Worm (Caenorhabditis elegans) whole organism, late embryonic: Measurements from ENCODE around the gene set-19.

Experiments
- F13H6.1 ChIP-seq: sonication (generic microtip); optimal IDR thresholded peaks from 2 replicates; lab custom pipeline; 2016; ENCODE audit warnings: missing genetic modification characterization, missing compliant biosample characterization
- K02D7.2 ChIP-seq: sonication (generic microtip); optimal IDR thresholded peaks from 2 replicates; lab custom pipeline; 2017; ENCODE audit warnings: mild to moderate bottlenecking, missing genetic modification characterization, missing compliant biosample characterization
- K09A11.1 ChIP-seq: sonication (generic microtip); optimal IDR thresholded peaks from 2 replicates; lab custom pipeline; 2017; ENCODE audit warnings: antibody characterized with exemption, mild to moderate bottlenecking, missing genetic modification characterization, missing compliant biosample characterization; ENCODE audit not compliant: insufficient read depth
- ceh-19 ChIP-seq: fragments of 200-800 bp; sonication (Bioruptor generic); optimal IDR thresholded peaks from 2 replicates; lab custom pipeline; 2018; ENCODE audit warnings: mild to moderate bottlenecking, missing genetic modification characterization, missing compliant biosample characterization
- ceh-22 ChIP-seq: sonication (generic microtip); optimal IDR thresholded peaks from 2 replicates; lab custom pipeline; 2017; ENCODE audit warnings: missing biosample characterization, missing genetic modification characterization
- ceh-24 ChIP-seq: sonication (generic microtip); optimal IDR thresholded peaks from 2 replicates; lab custom pipeline; 2016; ENCODE audit warnings: mild to moderate bottlenecking, missing genetic modification characterization, missing compliant biosample characterization
- ceh-30 ChIP-seq: fragments of 150-350 bp; optimal IDR thresholded peaks from 2 replicates; lab custom pipeline; 2014; ENCODE audit warnings: missing biosample characterization, missing genetic modification characterization
- ceh-34 ChIP-seq: sonication (generic microtip); optimal IDR thresholded peaks from 2 replicates; lab custom pipeline; 2016; ENCODE audit warnings: mild to moderate bottlenecking, missing genetic modification characterization, missing compliant biosample characterization
- ceh-9 ChIP-seq: sonication (generic microtip); optimal IDR thresholded peaks from 2 replicates; lab custom pipeline; 2016; ENCODE audit warnings: mild to moderate bottlenecking, missing genetic modification characterization, inconsistent platforms, missing compliant biosample characterization
- che-1 ChIP-seq: sonication (generic microtip); optimal IDR thresholded peaks from 2 replicates; lab custom pipeline; 2016; ENCODE audit warnings: mild to moderate bottlenecking, missing genetic modification characterization, missing compliant biosample characterization
- dmd-4 ChIP-seq: sonication (generic microtip); optimal IDR thresholded peaks from 2 replicates; lab custom pipeline; 2016; ENCODE audit warnings: borderline replicate concordance, missing genetic modification characterization, missing compliant biosample characterization
- dve-1 ChIP-seq: sonication (generic microtip); optimal IDR thresholded peaks from 2 replicates; lab custom pipeline; 2017; ENCODE audit warnings: antibody characterized with exemption, mild to moderate bottlenecking, missing genetic modification characterization, missing compliant biosample characterization
- elt-4 ChIP-seq: sonication (generic microtip); optimal IDR thresholded peaks from 2 replicates; lab custom pipeline; 2016; ENCODE audit warnings: missing genetic modification characterization, missing compliant biosample characterization
- ets-4 ChIP-seq: sonication (generic microtip); optimal IDR thresholded peaks from 2 replicates; lab custom pipeline; 2016; ENCODE audit warnings: missing genetic modification characterization, missing compliant biosample characterization
- eyg-1 ChIP-seq: sonication (generic microtip); optimal IDR thresholded peaks from 2 replicates; lab custom pipeline; 2016; ENCODE audit warnings: missing genotype, missing genetic modification characterization, missing compliant biosample characterization
- fkh-6 ChIP-seq: sonication (generic microtip); optimal IDR thresholded peaks from 2 replicates; lab custom pipeline; 2016; ENCODE audit warnings: missing genetic modification characterization, missing compliant biosample characterization
- hlh-30 ChIP-seq: sonication (generic microtip); optimal IDR thresholded peaks from 2 replicates; lab custom pipeline; 2017; ENCODE audit warnings: antibody characterized with exemption, missing genetic modification characterization, missing compliant biosample characterization; ENCODE audit not compliant: insufficient read depth
- hlh-6 ChIP-seq: sonication (generic microtip); optimal IDR thresholded peaks from 2 replicates; lab custom pipeline; 2016; ENCODE audit warnings: missing genotype, missing genetic modification characterization, missing compliant biosample characterization
- hlh-8 ChIP-seq: sonication (generic microtip); optimal IDR thresholded peaks from 2 replicates; lab custom pipeline; 2016; ENCODE audit warnings: missing genotype, missing genetic modification characterization, missing compliant biosample characterization
- lim-6 ChIP-seq: sonication (generic microtip); optimal IDR thresholded peaks from 2 replicates; lab custom pipeline; 2016; ENCODE audit warnings: missing genetic modification characterization, missing compliant biosample characterization
- madf-2 ChIP-seq: sonication (generic microtip); optimal IDR thresholded peaks from 2 replicates; lab custom pipeline; 2017; ENCODE audit warnings: missing genetic modification characterization, missing compliant biosample characterization
- nhr-11 ChIP-seq: fragments of 150-350 bp; optimal IDR thresholded peaks from 2 replicates; lab custom pipeline; 2014; ENCODE audit warnings: missing biosample characterization, missing genetic modification characterization
- nhr-232 ChIP-seq: sonication (generic microtip); optimal IDR thresholded peaks from 2 replicates; lab custom pipeline; 2016; ENCODE audit warnings: missing genetic modification characterization, missing compliant biosample characterization
- npax-4 ChIP-seq: sonication (generic microtip); optimal IDR thresholded peaks from 2 replicates; lab custom pipeline; 2016; ENCODE audit warnings: missing genetic modification characterization, missing compliant biosample characterization
- odd-2 ChIP-seq: sonication (generic microtip); optimal IDR thresholded peaks from 2 replicates; lab custom pipeline; 2017; ENCODE audit warnings: antibody characterized with exemption, mild to moderate bottlenecking, missing genetic modification characterization, missing compliant biosample characterization
- pag-3 ChIP-seq: sonication (generic microtip); optimal IDR thresholded peaks from 2 replicates; lab custom pipeline; 2016; ENCODE audit warnings: missing compliant biosample characterization, missing genetic modification characterization, borderline replicate concordance
- pat-9 ChIP-seq: fragments of 200-800 bp; sonication (Bioruptor generic); optimal IDR thresholded peaks from 2 replicates; lab custom pipeline; 2018; ENCODE audit warnings: mild to moderate bottlenecking, missing genetic modification characterization, moderate library complexity, missing compliant biosample characterization
- pax-1 ChIP-seq: fragments of 150-350 bp; optimal IDR thresholded peaks from 2 replicates; lab custom pipeline; 2014; ENCODE audit warnings: missing biosample characterization, missing genetic modification characterization
- pha-2 ChIP-seq: sonication (generic microtip); optimal IDR thresholded peaks from 2 replicates; lab custom pipeline; 2017; ENCODE audit warnings: mild to moderate bottlenecking, missing genetic modification characterization, missing compliant biosample characterization
- pha-4 ChIP-seq: fragments of 150-350 bp; optimal IDR thresholded peaks from 2 replicates; lab custom pipeline; 2018; ENCODE audit warnings: missing biosample characterization, missing genetic modification reagents, missing genetic modification characterization
- pqm-1 ChIP-seq: sonication (generic microtip); optimal IDR thresholded peaks from 2 replicates; lab custom pipeline; 2016; ENCODE audit warnings: missing genetic modification characterization, missing compliant biosample characterization
- sdc-2 ChIP-seq: sonication (generic microtip); optimal IDR thresholded peaks from 2 replicates; lab custom pipeline; 2016; ENCODE audit warnings: missing genotype, missing genetic modification characterization, missing compliant biosample characterization
- syd-9 ChIP-seq: sonication (generic microtip); optimal IDR thresholded peaks from 2 replicates; lab custom pipeline; 2016; ENCODE audit warnings: mild to moderate bottlenecking, missing genetic modification characterization, moderate library complexity, missing compliant biosample characterization
- tbx-2 ChIP-seq: sonication (generic microtip); optimal IDR thresholded peaks from 2 replicates; lab custom pipeline; 2016; ENCODE audit warnings: missing genetic modification characterization, missing compliant biosample characterization
- tbx-7 ChIP-seq: sonication (generic microtip); optimal IDR thresholded peaks from 2 replicates; lab custom pipeline; 2016; ENCODE audit warnings: missing genotype, missing genetic modification characterization, missing compliant biosample characterization
- unc-86 ChIP-seq: sonication (generic microtip); optimal IDR thresholded peaks from 2 replicates; lab custom pipeline; 2016; ENCODE audit warnings: missing genetic modification characterization, missing compliant biosample characterization

Gene set-19

ce11 chrX:5672615-5673014, 7.4 kb downstream of the set-19 start:
- TF ChIP-seq madf-2 (tag; lab: Kevin White, UChicago): no peak
- TF ChIP-seq sdc-2: no peak
- no peak for TF ChIP-seq ceh-22 (tag; lab: Kevin White, UChicago)
- no peak for TF ChIP-seq unc-86 (tag; lab: Kevin White, UChicago)
- TF ChIP-seq ceh-30: no peak
- no peak for TF ChIP-seq nhr-11 (tag; lab: Kevin White, UChicago)
- TF ChIP-seq ets-4 (tag; lab: Kevin White, UChicago): no peak
- TF ChIP-seq odd-2 (tag; lab: Kevin White, UChicago): no peak
- TF ChIP-seq pqm-1: no peak

- TF ChIP-seq ceh-9 (tag; lab: Kevin White, UChicago) (no peak), lim-6 (tag; lab: Kevin White, UChicago) (no peak), pax-1 (tag; lab: Kevin White, UChicago) (no peak), K02D7.2 (tag; lab: Kevin White, UChicago) (no peak), K09A11.1 (tag; lab: Kevin White, UChicago) (no peak), ceh-24 (tag; lab: Kevin White, UChicago) (no peak), che-1 (tag; lab: Kevin White, UChicago) (no peak), eyg-1 (no peak), pat-9 (no peak), elt-4 (no peak), madf-2 (tag; lab: Kevin White, UChicago) (no peak), sdc-2 (no peak), nhr-11 (tag; lab: Kevin White, UChicago) (no peak), pag-3 (tag; lab: Kevin White, UChicago) (no peak), syd-9 (tag; lab: Kevin White, UChicago) (no peak)
These were observed 9.2 kb downstream of the set-19 start for ce11 chrX:5670829-5671228.

ce11 chrX:5669733-5670132, 10.3 kb downstream of the set-19 start:
- no peak for TF ChIP-seq dve-1

- TF ChIP-seq pha-2 (tag; lab: Kevin White, UChicago) (no peak), lim-6 (tag; lab: Kevin White, UChicago) (no peak), pha-4 (tag; lab: Kevin White, UChicago) (no peak), pat-9 (no peak), che-1 (tag; lab: Kevin White, UChicago) (no peak), tbx-2 (no peak), dmd-4 (tag; lab: Kevin White, UChicago) (no peak), tbx-7 (tag; lab: Kevin White, UChicago) (no peak), hlh-6 (tag; lab: Kevin White, UChicago) (no peak), ceh-34 (tag; lab: Kevin White, UChicago) (no peak), pax-1 (tag; lab: Kevin White, UChicago) (no peak), dve-1 (no peak), F13H6.1 (tag; lab: Kevin White, UChicago) (no peak), ceh-24 (tag; lab: Kevin White, UChicago) (no peak), pag-3 (tag; lab: Kevin White, UChicago) (no peak), hlh-8 (tag; lab: Kevin White, UChicago) (no peak), nhr-232 (tag; lab: Kevin White, UChicago) (no peak), fkh-6 (no peak), ets-4 (tag; lab: Kevin White, UChicago) (no peak)
These were observed 16.5 kb downstream of the set-19 start, which contains the start of gene egl-13 for ce11 chrX:5663537-5663936. Gene egl-13, plus strand, starts transcription at chrX:5663837.

- TF ChIP-seq hlh-30 (no peak), tbx-2 (no peak), ceh-24 (tag; lab: Kevin White, UChicago) (no peak), ceh-19 (GFP tag; lab: Kevin White, UChicago) (no peak), ceh-34 (tag; lab: Kevin White, UChicago) (no peak), K09A11.1 (tag; lab: Kevin White, UChicago) (no peak), sdc-2 (no peak), nhr-232 (tag; lab: Kevin White, UChicago) (no peak), pat-9 (no peak), nhr-11 (tag; lab: Kevin White, UChicago) (no peak), ceh-22 (tag; lab: Kevin White, UChicago) (no peak), npax-4 (no peak)
These were observed 18.8 kb downstream of the set-19 start for ce11 chrX:5661179-5661578.
